Worm (Caenorhabditis elegans): ENCODE data around the gene C04E6.5.

C04E6.5 gene

ce11 chrV:5895021-5895420, 6.9 kb upstream of the C04E6.5 start, which contains the start of gene grd-9:
Gene grd-9, plus strand, starts transcription at chrV:5895321.
- TF ChIP-seq pqm-1 (tag; optimal IDR thresholded peaks at IDR 0.05) (no peak), hlh-30 (tag; optimal IDR thresholded peaks at IDR 0.05; ENCODE audit: insufficient read depth) (no peak), fkh-10 (GFP tag; optimal IDR thresholded peaks at IDR 0.05) (no peak), sdc-2 (tag; optimal IDR thresholded peaks at IDR 0.05) (no peak), tbx-7 (tag; optimal IDR thresholded peaks at IDR 0.05) (no peak), nhr-11 (tag; optimal IDR thresholded peaks at IDR 0.05) (no peak), hlh-15 (tag; optimal IDR thresholded peaks at IDR 0.05) (no peak), ama-1 (optimal IDR thresholded peaks at IDR 0.05) (no peak)

ce11 chrV:5899940-5900339, 2.0 kb upstream of the C04E6.5 start, which contains the start of gene srd-16:
Gene srd-16, minus strand, starts transcription at chrV:5900040.
- no peak for TF ChIP-seq ceh-14 (tag; optimal IDR thresholded peaks at IDR 0.05)
- TF ChIP-seq nhr-232 (tag; optimal IDR thresholded peaks at IDR 0.05), result no peak
- TF ChIP-seq hlh-6 (tag; optimal IDR thresholded peaks at IDR 0.05), result no peak
- no peak for TF ChIP-seq eyg-1 (tag; optimal IDR thresholded peaks at IDR 0.05)
- TF ChIP-seq unc-55 (GFP tag; optimal IDR thresholded peaks at IDR 0.05), result no peak
- TF ChIP-seq pag-3 (tag; optimal IDR thresholded peaks at IDR 0.05; ENCODE audit: borderline replicate concordance), result no peak
- TF ChIP-seq tbx-2 (tag; optimal IDR thresholded peaks at IDR 0.05), result no peak
- no peak for TF ChIP-seq madf-2 (tag; optimal IDR thresholded peaks at IDR 0.05)

DNA sequence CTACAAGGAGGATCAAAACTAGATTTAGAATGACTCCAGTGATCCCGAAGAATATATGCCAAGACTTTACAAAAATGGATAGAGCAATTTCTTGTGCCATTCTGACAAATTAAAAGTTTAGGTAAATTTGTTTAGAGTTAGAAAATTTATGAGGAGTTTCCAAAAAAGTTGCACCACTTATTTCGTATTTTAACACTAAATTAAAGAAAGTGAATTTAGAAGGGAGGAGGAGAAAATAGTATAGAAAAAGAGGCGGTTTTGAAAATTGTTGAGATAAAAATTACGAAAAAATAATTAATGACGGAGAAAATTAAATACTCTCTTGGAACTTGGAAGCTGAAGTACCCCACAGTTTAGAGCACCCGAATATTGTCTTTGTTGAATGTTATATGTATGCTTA, 4.3 kb downstream of the C04E6.5 start, which contains the start of gene srd-15:
Gene srd-15 (minus strand): TSS at position 101 of the 400 bp plus-strand sequence.
- no peak for TF ChIP-seq pax-1 (tag; optimal IDR thresholded peaks at IDR 0.05)
- no peak for TF ChIP-seq ceh-31 (tag; optimal IDR thresholded peaks at IDR 0.05)
- TF ChIP-seq ttx-3 (tag; optimal IDR thresholded peaks at IDR 0.05), result no peak
- no peak for TF ChIP-seq C38D4.7 (GFP tag; optimal IDR thresholded peaks at IDR 0.05)
- TF ChIP-seq zip-5 (tag; optimal IDR thresholded peaks at IDR 0.05), result no peak
- no peak for TF ChIP-seq K02D7.2 (tag; optimal IDR thresholded peaks at IDR 0.05)
- no peak for TF ChIP-seq ahr-1 (tag; optimal IDR thresholded peaks at IDR 0.05)
- TF ChIP-seq tbx-2 (tag; optimal IDR thresholded peaks at IDR 0.05), result no peak
- no peak for TF ChIP-seq ceh-19 (GFP tag; optimal IDR thresholded peaks at IDR 0.05)
- TF ChIP-seq Y22D7AL.16 (tag; optimal IDR thresholded peaks at IDR 0.05), result no peak
- no peak for TF ChIP-seq madf-2 (tag; optimal IDR thresholded peaks at IDR 0.05)
- no peak for TF ChIP-seq ceh-14 (tag; optimal IDR thresholded peaks at IDR 0.05)
- no peak for TF ChIP-seq C08G9.2 (tag; optimal IDR thresholded peaks at IDR 0.05)
- TF ChIP-seq ztf-16 (tag; optimal IDR thresholded peaks at IDR 0.05), result no peak
- TF ChIP-seq unc-55 (GFP tag; optimal IDR thresholded peaks at IDR 0.05), result no peak
- TF ChIP-seq fkh-6 (tag; optimal IDR thresholded peaks at IDR 0.05), result no peak
- TF ChIP-seq rnt-1 (tag; optimal IDR thresholded peaks at IDR 0.05), result no peak
- TF ChIP-seq mec-3 (tag; optimal IDR thresholded peaks at IDR 0.05; ENCODE audit: borderline replicate concordance), result no peak
- no peak for TF ChIP-seq ceh-34 (tag; optimal IDR thresholded peaks at IDR 0.05)
- no peak for TF ChIP-seq pros-1 (tag; optimal IDR thresholded peaks at IDR 0.05)

DNA sequence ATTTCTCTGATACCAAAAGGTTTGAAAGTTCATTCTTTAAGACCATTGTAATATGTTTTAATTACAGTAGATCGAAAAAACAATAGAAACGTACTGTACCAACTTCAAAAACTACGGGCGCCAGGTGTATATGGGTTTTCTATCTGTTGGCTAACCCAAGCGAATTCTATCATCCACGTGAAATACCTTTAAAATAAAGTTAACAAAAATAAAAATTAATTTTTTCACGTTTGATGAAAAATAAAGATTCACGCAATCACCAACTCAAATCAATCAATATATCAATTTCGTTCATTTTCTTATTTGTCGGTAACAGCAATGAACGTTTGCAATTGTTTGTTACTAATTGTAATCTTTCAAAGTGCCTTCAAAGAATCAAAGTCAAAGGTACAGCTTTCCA, 5.2 kb downstream of the C04E6.5 start, which contains the start of gene C04E6.4:
Gene C04E6.4 (plus strand): TSS at position 301 of the 400 bp plus-strand sequence.
- TF ChIP-seq ceh-9 (tag; optimal IDR thresholded peaks at IDR 0.05), result no peak
- no peak for TF ChIP-seq madf-2 (tag; optimal IDR thresholded peaks at IDR 0.05)
- TF ChIP-seq ceh-30 (tag; optimal IDR thresholded peaks at IDR 0.05), result no peak
- TF ChIP-seq tbx-7 (tag; optimal IDR thresholded peaks at IDR 0.05), result no peak
- no peak for TF ChIP-seq mec-3 (tag; optimal IDR thresholded peaks at IDR 0.05; ENCODE audit: borderline replicate concordance)
- no peak for TF ChIP-seq nhr-232 (tag; optimal IDR thresholded peaks at IDR 0.05)
- TF ChIP-seq fax-1 (tag; optimal IDR thresholded peaks at IDR 0.05), result no peak
- no peak for TF ChIP-seq unc-55 (GFP tag; optimal IDR thresholded peaks at IDR 0.05)
- no peak for TF ChIP-seq ceh-19 (GFP tag; optimal IDR thresholded peaks at IDR 0.05)
- TF ChIP-seq C38D4.7 (GFP tag; optimal IDR thresholded peaks at IDR 0.05), result no peak

DNA sequence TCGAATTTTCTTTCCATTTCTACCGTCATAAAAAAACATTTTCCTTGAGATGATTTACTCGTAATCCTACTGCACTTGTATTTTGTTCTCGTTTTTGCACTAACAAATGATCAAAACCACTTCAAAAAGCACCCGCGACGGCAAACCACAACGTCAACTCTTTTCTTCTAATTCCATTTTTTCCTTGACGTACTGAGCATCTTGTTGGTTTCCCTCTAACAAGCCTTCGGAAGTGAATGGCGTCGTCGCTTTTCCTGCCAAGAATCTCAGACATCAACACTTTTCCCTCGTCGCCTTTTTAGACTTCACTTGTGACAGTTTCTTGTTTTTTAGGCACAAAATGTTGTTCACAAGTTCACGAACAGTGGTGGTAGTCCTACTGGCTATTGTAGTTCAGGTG, 10.5 kb downstream of the C04E6.5 start, which contains the start of gene C04E6.13:
Gene C04E6.13 (plus strand): TSS at position 301 of the 400 bp plus-strand sequence.
- TF ChIP-seq ceh-22 (tag; optimal IDR thresholded peaks at IDR 0.05), result no peak
